Worm (Caenorhabditis elegans) whole organism, late embryonic: ENCODE data around the gene T01G6.1.
A peak's percentile ranks its signal among the peaks of the same experiment; 100 is the strongest.

Experiments used
- C08G9.2 ChIP-seq: sonication (generic microtip); optimal IDR thresholded peaks from 2 replicates; lab custom pipeline; 2016; ENCODE audit warnings: mild to moderate bottlenecking, missing genetic modification characterization, moderate library complexity, missing compliant biosample characterization
- C38D4.7 ChIP-seq: fragments of 200-800 bp; sonication (Bioruptor generic); optimal IDR thresholded peaks from 2 replicates; lab custom pipeline; 2018; ENCODE audit warnings: mild to moderate bottlenecking, missing genetic modification characterization, moderate library complexity, missing compliant biosample characterization
- K09A11.1 ChIP-seq: sonication (generic microtip); optimal IDR thresholded peaks from 2 replicates; lab custom pipeline; 2017; ENCODE audit warnings: antibody characterized with exemption, mild to moderate bottlenecking, missing genetic modification characterization, missing compliant biosample characterization; ENCODE audit not compliant: insufficient read depth
- ahr-1 ChIP-seq: sonication (generic microtip); optimal IDR thresholded peaks from 2 replicates; lab custom pipeline; 2016; ENCODE audit warnings: missing genetic modification characterization, missing compliant biosample characterization
- ama-1 ChIP-seq: fragments of 150-350 bp; optimal IDR thresholded peaks from 2 replicates; lab custom pipeline; 2014
- ceh-14 ChIP-seq: sonication (generic microtip); optimal IDR thresholded peaks from 2 replicates; lab custom pipeline; 2016; ENCODE audit warnings: missing genotype, missing genetic modification characterization, missing compliant biosample characterization
- ceh-22 ChIP-seq: sonication (generic microtip); optimal IDR thresholded peaks from 2 replicates; lab custom pipeline; 2017; ENCODE audit warnings: missing biosample characterization, missing genetic modification characterization
- ceh-24 ChIP-seq: sonication (generic microtip); optimal IDR thresholded peaks from 2 replicates; lab custom pipeline; 2016; ENCODE audit warnings: mild to moderate bottlenecking, missing genetic modification characterization, missing compliant biosample characterization
- ceh-30 ChIP-seq: fragments of 150-350 bp; optimal IDR thresholded peaks from 2 replicates; lab custom pipeline; 2014; ENCODE audit warnings: missing biosample characterization, missing genetic modification characterization
- ceh-45 ChIP-seq: fragments of 200-800 bp; sonication (Bioruptor generic); IDR thresholded peaks from 2 replicates; pipeline ENCODE4 v1.3.6; 2022; ENCODE audit warnings: missing genetic modification reagents, missing genetic modification characterization, missing compliant biosample characterization
- ceh-48 ChIP-seq: sonication (generic microtip); optimal IDR thresholded peaks from 2 replicates; lab custom pipeline; 2016; ENCODE audit warnings: missing genetic modification characterization, inconsistent platforms, missing compliant biosample characterization
- ceh-6 ChIP-seq: fragments of 200-800 bp; sonication (Bioruptor generic); optimal IDR thresholded peaks from 2 replicates; lab custom pipeline; 2018; ENCODE audit warnings: mild to moderate bottlenecking, missing genetic modification characterization, missing compliant biosample characterization
- che-1 ChIP-seq: sonication (generic microtip); optimal IDR thresholded peaks from 2 replicates; lab custom pipeline; 2016; ENCODE audit warnings: mild to moderate bottlenecking, missing genetic modification characterization, missing compliant biosample characterization
- dmd-4 ChIP-seq: sonication (generic microtip); optimal IDR thresholded peaks from 2 replicates; lab custom pipeline; 2016; ENCODE audit warnings: borderline replicate concordance, missing genetic modification characterization, missing compliant biosample characterization
- dve-1 ChIP-seq: sonication (generic microtip); optimal IDR thresholded peaks from 2 replicates; lab custom pipeline; 2017; ENCODE audit warnings: antibody characterized with exemption, mild to moderate bottlenecking, missing genetic modification characterization, missing compliant biosample characterization
- elt-2 ChIP-seq: sonication (generic microtip); optimal IDR thresholded peaks from 2 replicates; lab custom pipeline; 2016; ENCODE audit warnings: missing genetic modification reagents, missing genetic modification characterization, missing compliant biosample characterization
- elt-4 ChIP-seq: sonication (generic microtip); optimal IDR thresholded peaks from 2 replicates; lab custom pipeline; 2016; ENCODE audit warnings: missing genetic modification characterization, missing compliant biosample characterization
- eyg-1 ChIP-seq: sonication (generic microtip); optimal IDR thresholded peaks from 2 replicates; lab custom pipeline; 2016; ENCODE audit warnings: missing genotype, missing genetic modification characterization, missing compliant biosample characterization
- fax-1 ChIP-seq: sonication (generic microtip); optimal IDR thresholded peaks from 2 replicates; lab custom pipeline; 2016; ENCODE audit warnings: missing genotype, missing genetic modification characterization, missing compliant biosample characterization
- fkh-6 ChIP-seq: sonication (generic microtip); optimal IDR thresholded peaks from 2 replicates; lab custom pipeline; 2016; ENCODE audit warnings: missing genetic modification characterization, missing compliant biosample characterization
- hlh-13 ChIP-seq: fragments of 200-800 bp; sonication (Bioruptor generic); optimal IDR thresholded peaks from 2 replicates; lab custom pipeline; 2018; ENCODE audit warnings: mild to moderate bottlenecking, missing genetic modification characterization, missing compliant biosample characterization
- hlh-15 ChIP-seq: sonication (generic microtip); optimal IDR thresholded peaks from 2 replicates; lab custom pipeline; 2016; ENCODE audit warnings: missing genetic modification characterization, missing compliant biosample characterization
- hlh-8 ChIP-seq: sonication (generic microtip); optimal IDR thresholded peaks from 2 replicates; lab custom pipeline; 2016; ENCODE audit warnings: missing genotype, missing genetic modification characterization, missing compliant biosample characterization
- lin-11 ChIP-seq: fragments of 200-800 bp; sonication (Bioruptor generic); optimal IDR thresholded peaks from 2 replicates; lab custom pipeline; 2018; ENCODE audit warnings: mild to moderate bottlenecking, missing genetic modification characterization, missing compliant biosample characterization
- madf-2 ChIP-seq: sonication (generic microtip); optimal IDR thresholded peaks from 2 replicates; lab custom pipeline; 2017; ENCODE audit warnings: missing genetic modification characterization, missing compliant biosample characterization
- nhr-11 ChIP-seq: fragments of 150-350 bp; optimal IDR thresholded peaks from 2 replicates; lab custom pipeline; 2014; ENCODE audit warnings: missing biosample characterization, missing genetic modification characterization
- odd-2 ChIP-seq: sonication (generic microtip); optimal IDR thresholded peaks from 2 replicates; lab custom pipeline; 2017; ENCODE audit warnings: antibody characterized with exemption, mild to moderate bottlenecking, missing genetic modification characterization, missing compliant biosample characterization
- pag-3 ChIP-seq: sonication (generic microtip); optimal IDR thresholded peaks from 2 replicates; lab custom pipeline; 2016; ENCODE audit warnings: missing compliant biosample characterization, missing genetic modification characterization, borderline replicate concordance
- pat-9 ChIP-seq: fragments of 200-800 bp; sonication (Bioruptor generic); optimal IDR thresholded peaks from 2 replicates; lab custom pipeline; 2018; ENCODE audit warnings: mild to moderate bottlenecking, missing genetic modification characterization, moderate library complexity, missing compliant biosample characterization
- pha-2 ChIP-seq: sonication (generic microtip); optimal IDR thresholded peaks from 2 replicates; lab custom pipeline; 2017; ENCODE audit warnings: mild to moderate bottlenecking, missing genetic modification characterization, missing compliant biosample characterization
- pha-4 ChIP-seq: fragments of 150-350 bp; optimal IDR thresholded peaks from 2 replicates; lab custom pipeline; 2018; ENCODE audit warnings: missing biosample characterization, missing genetic modification reagents, missing genetic modification characterization
- rnt-1 ChIP-seq: sonication (generic microtip); optimal IDR thresholded peaks from 2 replicates; lab custom pipeline; 2016; ENCODE audit warnings: missing genetic modification characterization, missing compliant biosample characterization
- sox-4 ChIP-seq: sonication (generic microtip); optimal IDR thresholded peaks from 2 replicates; lab custom pipeline; 2017; ENCODE audit warnings: mild to moderate bottlenecking, missing genetic modification characterization, inconsistent platforms, missing compliant biosample characterization
- syd-9 ChIP-seq: sonication (generic microtip); optimal IDR thresholded peaks from 2 replicates; lab custom pipeline; 2016; ENCODE audit warnings: mild to moderate bottlenecking, missing genetic modification characterization, moderate library complexity, missing compliant biosample characterization
- ttx-3 ChIP-seq: sonication (generic microtip); optimal IDR thresholded peaks from 2 replicates; lab custom pipeline; 2016; ENCODE audit warnings: missing genetic modification reagents, missing genetic modification characterization, missing compliant biosample characterization
- unc-55 ChIP-seq: sonication (generic microtip); optimal IDR thresholded peaks from 2 replicates; lab custom pipeline; 2017; ENCODE audit warnings: missing biosample characterization, missing genetic modification reagents, missing genetic modification characterization
- unc-86 ChIP-seq: sonication (generic microtip); optimal IDR thresholded peaks from 2 replicates; lab custom pipeline; 2016; ENCODE audit warnings: missing genetic modification characterization, missing compliant biosample characterization

Gene T01G6.1

ce11 chrV:453569-453968 is 43.9 kb upstream of the T01G6.1 start, which contains the start of gene nhr-98:
Gene nhr-98, plus strand, starts transcription at chrV:453869.
- TF ChIP-seq odd-2 (tag; lab: Kevin White, UChicago) (no peak), ceh-14 (tag; lab: Kevin White, UChicago) (no peak), ttx-3 (tag; lab: Kevin White, UChicago) (no peak), ceh-30 (tag; lab: Kevin White, UChicago) (no peak), K09A11.1 (tag; lab: Kevin White, UChicago) (no peak), pha-4 (tag; lab: Kevin White, UChicago) (no peak), ahr-1 (tag; lab: Kevin White, UChicago) (no peak), sox-4 (tag; lab: Kevin White, UChicago) (no peak), ceh-48 (tag; lab: Kevin White, UChicago) (no peak)

DNA sequence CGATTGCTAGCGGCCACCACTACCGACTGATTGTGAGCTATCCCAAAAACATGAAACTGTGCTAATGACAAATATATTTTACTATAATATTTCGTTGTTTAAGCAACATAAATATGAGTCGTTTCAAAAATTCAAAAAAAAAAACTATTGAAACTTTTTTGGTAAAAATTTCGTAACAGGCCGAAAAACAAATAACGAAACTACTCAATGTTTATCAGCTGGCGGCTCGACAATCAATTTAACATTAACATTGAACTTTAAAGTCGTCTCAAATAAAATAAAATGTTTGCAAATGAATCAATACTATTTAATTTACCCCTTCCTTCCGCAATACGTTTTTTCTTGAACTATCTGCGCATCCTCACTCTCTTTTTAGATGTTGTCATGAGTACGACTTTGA is 39.7 kb upstream of the T01G6.1 start:
- TF ChIP-seq eyg-1 (tag; lab: Kevin White, UChicago) (no peak), fkh-6 (tag; lab: Kevin White, UChicago) (no peak), elt-4 (no peak), ama-1 (lab: Kevin White, UChicago) (no peak), fax-1 (tag; lab: Kevin White, UChicago) (no peak), ceh-22 (no peak), rnt-1 (tag; lab: Kevin White, UChicago) (no peak), pat-9 (tag; lab: Kevin White, UChicago) (no peak), dmd-4 (tag; lab: Kevin White, UChicago) (no peak), che-1 (no peak), ceh-14 (tag; lab: Kevin White, UChicago) (no peak), madf-2 (tag; lab: Kevin White, UChicago) (no peak), hlh-8 (tag; lab: Kevin White, UChicago) (no peak), pag-3 (tag; lab: Kevin White, UChicago) (no peak)

- TF ChIP-seq ceh-45 (GFP tag; lab: Robert Waterston, UW) (no peak), elt-2 (tag; lab: Kevin White, UChicago) (peak; percentile 26)
Observed at ce11 chrV:459464-459863, 38.0 kb upstream of the T01G6.1 start, which contains the start of gene nhr-203. Gene nhr-203, plus strand, starts transcription at chrV:459795.

ce11 chrV:462263-462662 is 35.2 kb upstream of the T01G6.1 start, which contains the start of gene nhr-202:
Gene nhr-202, plus strand, starts transcription at chrV:462588.
- TF ChIP-seq lin-11 (tag; lab: Kevin White, UChicago) (no peak), hlh-15 (tag; lab: Kevin White, UChicago) (no peak), syd-9 (tag; lab: Kevin White, UChicago) (no peak), rnt-1 (tag; lab: Kevin White, UChicago) (no peak), hlh-13 (GFP tag; lab: Kevin White, UChicago) (no peak), dmd-4 (tag; lab: Kevin White, UChicago) (no peak), ceh-24 (tag; lab: Kevin White, UChicago) (no peak), pha-2 (tag; lab: Kevin White, UChicago) (no peak), hlh-8 (tag; lab: Kevin White, UChicago) (no peak), C08G9.2 (tag; lab: Kevin White, UChicago) (no peak)

- no peak for TF ChIP-seq unc-55 (GFP tag; lab: Kevin White, UChicago)
- TF ChIP-seq C38D4.7 (GFP tag; lab: Kevin White, UChicago): no peak
- no peak for TF ChIP-seq elt-2 (tag; lab: Kevin White, UChicago)
- TF ChIP-seq dve-1: no peak
- no peak for TF ChIP-seq hlh-15 (tag; lab: Kevin White, UChicago)
- TF ChIP-seq ceh-22: no peak
- no peak for TF ChIP-seq pat-9 (tag; lab: Kevin White, UChicago)
- no peak for TF ChIP-seq nhr-11 (tag; lab: Kevin White, UChicago)
- TF ChIP-seq ceh-6 (GFP tag; lab: Kevin White, UChicago): no peak
- TF ChIP-seq unc-86 (tag; lab: Kevin White, UChicago): no peak
Observed at ce11 chrV:464800-465199, 32.7 kb upstream of the T01G6.1 start, which contains the start of gene nhr-201. Gene nhr-201, plus strand, starts transcription at chrV:464828.
